Worm (Caenorhabditis elegans) whole organism, L3 larva: Measurements from ENCODE around the gene rad-23.

Experiments
- R02D3.7 ChIP-seq: fragments of 150-350 bp; optimal IDR thresholded peaks from 2 replicates; lab custom pipeline; 2014; ENCODE audit warnings: missing biosample characterization, missing genetic modification characterization
- aly-2 ChIP-seq: fragments of 150-350 bp; optimal IDR thresholded peaks from 2 replicates; lab custom pipeline; 2014; ENCODE audit warnings: missing biosample characterization, missing genetic modification characterization
- ama-1 ChIP-seq: fragments of 150-350 bp; optimal IDR thresholded peaks from 2 replicates; lab custom pipeline; 2018
- ceh-16 ChIP-seq: sonication (generic microtip); optimal IDR thresholded peaks from 2 replicates; lab custom pipeline; 2017; ENCODE audit warnings: missing biosample characterization, missing genetic modification characterization
- ceh-28 ChIP-seq: fragments of 150-350 bp; optimal IDR thresholded peaks from 2 replicates; lab custom pipeline; 2014; ENCODE audit warnings: missing biosample characterization, missing genetic modification reagents, missing genetic modification characterization
- ceh-82 ChIP-seq: fragments of 150-350 bp; optimal IDR thresholded peaks from 2 replicates; lab custom pipeline; 2014; ENCODE audit warnings: missing biosample characterization, missing genetic modification characterization
- egl-27 ChIP-seq: sonication (generic microtip); optimal IDR thresholded peaks from 4 replicates; lab custom pipeline; 2017; ENCODE audit warnings: missing biosample characterization, missing genetic modification reagents, missing genetic modification characterization
- egl-5 ChIP-seq: fragments of 150-350 bp; optimal IDR thresholded peaks from 2 replicates; lab custom pipeline; 2017; ENCODE audit warnings: missing biosample characterization, missing genetic modification reagents, missing genetic modification characterization, inconsistent platforms
- elt-2 ChIP-seq: sonication (generic microtip); optimal IDR thresholded peaks from 2 replicates; lab custom pipeline; 2016; ENCODE audit warnings: missing genetic modification reagents, mild to moderate bottlenecking, missing genetic modification characterization, missing compliant biosample characterization
- fkh-10 ChIP-seq: sonication (generic microtip); optimal IDR thresholded peaks from 2 replicates; lab custom pipeline; 2017; ENCODE audit warnings: missing biosample characterization, missing genetic modification reagents, missing genetic modification characterization
- fkh-2 ChIP-seq: fragments of 150-350 bp; optimal IDR thresholded peaks from 2 replicates; lab custom pipeline; 2014; ENCODE audit warnings: missing biosample characterization, missing genetic modification reagents, missing genetic modification characterization
- hmg-11 ChIP-seq: sonication (generic microtip); optimal IDR thresholded peaks from 2 replicates; lab custom pipeline; 2016; ENCODE audit warnings: missing genetic modification characterization, missing compliant biosample characterization
- jun-1 ChIP-seq: fragments of 150-350 bp; optimal IDR thresholded peaks from 2 replicates; lab custom pipeline; 2014; ENCODE audit warnings: missing biosample characterization, missing genetic modification reagents, missing genetic modification characterization
- lin-15B ChIP-seq: fragments of 150-350 bp; optimal IDR thresholded peaks from 2 replicates; lab custom pipeline; 2014; ENCODE audit warnings: missing biosample characterization, missing genetic modification characterization
- lin-39 ChIP-seq: fragments of 150-350 bp; optimal IDR thresholded peaks from 2 replicates; lab custom pipeline; 2018; ENCODE audit warnings: missing biosample characterization, missing genetic modification reagents, missing genetic modification characterization
- lsy-12 ChIP-seq: sonication (generic microtip); optimal IDR thresholded peaks from 2 replicates; lab custom pipeline; 2016; ENCODE audit warnings: mild to moderate bottlenecking, missing genetic modification characterization, missing compliant biosample characterization
- mdl-1 ChIP-seq: fragments of 150-350 bp; optimal IDR thresholded peaks from 2 replicates; lab custom pipeline; 2014; ENCODE audit warnings: missing biosample characterization, missing genetic modification characterization
- mml-1 ChIP-seq: fragments of 150-350 bp; sonication (generic microtip); optimal IDR thresholded peaks from 3 replicates; lab custom pipeline; 2014; ENCODE audit warnings: missing biosample characterization, missing genetic modification characterization
- nfya-1 ChIP-seq: sonication (generic microtip); optimal IDR thresholded peaks from 2 replicates; lab custom pipeline; 2017; ENCODE audit warnings: missing genetic modification characterization, mild to moderate bottlenecking, missing compliant biosample characterization, antibody characterized with exemption, moderate library complexity; ENCODE audit not compliant: insufficient read depth
- nhr-11 ChIP-seq: fragments of 150-350 bp; optimal IDR thresholded peaks from 2 replicates; lab custom pipeline; 2014; ENCODE audit warnings: missing biosample characterization, missing genetic modification characterization
- nhr-23 ChIP-seq: fragments of 150-350 bp; optimal IDR thresholded peaks from 2 replicates; lab custom pipeline; 2014; ENCODE audit warnings: missing biosample characterization, missing genetic modification reagents, missing genetic modification characterization
- nhr-237 ChIP-seq: fragments of 150-350 bp; optimal IDR thresholded peaks from 2 replicates; lab custom pipeline; 2014; ENCODE audit warnings: missing biosample characterization, missing genetic modification characterization
- nhr-25 ChIP-seq: sonication (generic microtip); optimal IDR thresholded peaks from 2 replicates; lab custom pipeline; 2017; ENCODE audit warnings: missing biosample characterization, missing genetic modification characterization
- nhr-43 ChIP-seq: sonication (generic microtip); optimal IDR thresholded peaks from 2 replicates; lab custom pipeline; 2016; ENCODE audit warnings: mild to moderate bottlenecking, missing genetic modification characterization, missing compliant biosample characterization; ENCODE audit not compliant: poor library complexity, severe bottlenecking
- nhr-67 ChIP-seq: fragments of 150-350 bp; optimal IDR thresholded peaks from 2 replicates; lab custom pipeline; 2014; ENCODE audit warnings: missing biosample characterization, missing genetic modification characterization
- nhr-77 ChIP-seq: fragments of 150-350 bp; optimal IDR thresholded peaks from 2 replicates; lab custom pipeline; 2014; ENCODE audit warnings: missing biosample characterization, missing genetic modification characterization
- pha-4 ChIP-seq: fragments of 150-350 bp; optimal IDR thresholded peaks from 2 replicates; lab custom pipeline; 2014; ENCODE audit warnings: missing biosample characterization, missing genetic modification reagents, missing genetic modification characterization
- sea-2 ChIP-seq: fragments of 150-350 bp; sonication (generic microtip); optimal IDR thresholded peaks from 4 replicates; lab custom pipeline; 2014; ENCODE audit warnings: missing biosample characterization, missing genetic modification reagents, missing genetic modification characterization
- skn-1 ChIP-seq: fragments of 150-350 bp; optimal IDR thresholded peaks from 2 replicates; lab custom pipeline; 2014; ENCODE audit warnings: missing biosample characterization, missing genetic modification characterization
- unc-39 ChIP-seq: sonication (generic microtip); optimal IDR thresholded peaks from 4 replicates; lab custom pipeline; 2017; ENCODE audit warnings: missing biosample characterization, missing genetic modification characterization
- unc-62 ChIP-seq: fragments of 150-350 bp; sonication (generic microtip); optimal IDR thresholded peaks from 4 replicates; lab custom pipeline; 2014; ENCODE audit warnings: missing biosample characterization, missing genetic modification reagents, missing genetic modification characterization
- ztf-11 ChIP-seq: fragments of 150-350 bp; optimal IDR thresholded peaks from 2 replicates; lab custom pipeline; 2014; ENCODE audit warnings: missing biosample characterization, missing genetic modification characterization

The rad-23 gene

ce11 chrII:11619171-11619570 is 33.4 kb downstream of the rad-23 start (continued):
- TF ChIP-seq nhr-43 (peak; percentile 89), ztf-11 (tag; lab: Kevin White, UChicago) (no peak), fkh-2 (tag; lab: Kevin White, UChicago) (no peak), elt-2 (tag; lab: Kevin White, UChicago) (peak; percentile 95), nhr-23 (peak; percentile 72), nhr-11 (no peak)

ce11 chrII:11617715-11618114 is 34.8 kb downstream of the rad-23 start:
- TF ChIP-seq lsy-12 (tag; lab: Kevin White, UChicago) (no peak), pha-4 (tag; lab: Kevin White, UChicago) (peak; percentile 67), nhr-25 (tag; lab: Kevin White, UChicago) (peak; percentile 94), nfya-1 (tag; lab: Kevin White, UChicago) (peak; percentile 35), jun-1 (no peak), egl-27 (tag; lab: Kevin White, UChicago) (peak; percentile 25), nhr-43 (no peak), lin-15B (tag; lab: Kevin White, UChicago) (no peak), ceh-16 (tag; lab: Kevin White, UChicago) (no peak), egl-5 (tag; lab: Kevin White, UChicago) (no peak), nhr-23 (peak; percentile 38), R02D3.7 (tag; lab: Kevin White, UChicago) (peak; percentile 16), ceh-82 (tag; lab: Kevin White, UChicago) (no peak), aly-2 (no peak), lin-39 (tag; lab: Kevin White, UChicago) (no peak), ztf-11 (tag; lab: Kevin White, UChicago) (no peak), sea-2 (no peak), nhr-67 (tag; lab: Kevin White, UChicago) (no peak), unc-39 (tag; lab: Kevin White, UChicago) (no peak), hmg-11 (tag; lab: Kevin White, UChicago) (no peak), mdl-1 (tag; lab: Kevin White, UChicago) (no peak), mml-1 (tag; lab: Kevin White, UChicago) (no peak), ama-1 (lab: Kevin White, UChicago) (peak; percentile 72), nhr-237 (tag; lab: Kevin White, UChicago) (no peak), nhr-11 (no peak), unc-62 (no peak)

DNA sequence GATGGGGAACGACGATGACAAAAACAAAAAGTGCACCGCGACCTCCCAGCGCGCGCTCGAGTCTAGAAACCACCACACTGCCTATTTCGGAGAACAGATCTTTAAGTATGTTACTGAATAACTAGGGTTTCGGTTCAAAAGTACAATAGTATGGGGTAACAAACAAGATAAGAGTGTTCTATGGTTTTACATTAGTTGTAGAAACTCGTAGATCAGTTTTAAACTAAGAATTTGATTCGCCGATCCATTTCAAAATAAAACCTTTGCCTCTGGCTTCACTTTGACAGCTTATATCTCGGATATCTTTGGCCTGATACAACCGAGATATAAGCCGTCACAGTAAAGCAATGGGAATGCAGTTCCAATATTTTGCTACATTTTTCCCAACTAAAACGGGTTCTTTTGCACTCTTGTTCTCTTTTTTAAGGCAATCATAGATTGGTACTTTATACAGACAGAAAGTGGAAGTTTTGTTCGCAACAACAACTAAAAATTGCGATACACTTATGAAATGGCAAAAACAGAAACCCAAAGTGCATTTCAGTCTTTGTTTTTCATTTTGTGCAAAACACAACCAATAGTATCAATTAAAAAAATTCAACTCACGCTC is 36.1 kb downstream of the rad-23 start:
- peak; percentile 88 for TF ChIP-seq nhr-23
- TF ChIP-seq nhr-43, result no peak
- TF ChIP-seq, all 47 proteins: peak for 1

DNA sequence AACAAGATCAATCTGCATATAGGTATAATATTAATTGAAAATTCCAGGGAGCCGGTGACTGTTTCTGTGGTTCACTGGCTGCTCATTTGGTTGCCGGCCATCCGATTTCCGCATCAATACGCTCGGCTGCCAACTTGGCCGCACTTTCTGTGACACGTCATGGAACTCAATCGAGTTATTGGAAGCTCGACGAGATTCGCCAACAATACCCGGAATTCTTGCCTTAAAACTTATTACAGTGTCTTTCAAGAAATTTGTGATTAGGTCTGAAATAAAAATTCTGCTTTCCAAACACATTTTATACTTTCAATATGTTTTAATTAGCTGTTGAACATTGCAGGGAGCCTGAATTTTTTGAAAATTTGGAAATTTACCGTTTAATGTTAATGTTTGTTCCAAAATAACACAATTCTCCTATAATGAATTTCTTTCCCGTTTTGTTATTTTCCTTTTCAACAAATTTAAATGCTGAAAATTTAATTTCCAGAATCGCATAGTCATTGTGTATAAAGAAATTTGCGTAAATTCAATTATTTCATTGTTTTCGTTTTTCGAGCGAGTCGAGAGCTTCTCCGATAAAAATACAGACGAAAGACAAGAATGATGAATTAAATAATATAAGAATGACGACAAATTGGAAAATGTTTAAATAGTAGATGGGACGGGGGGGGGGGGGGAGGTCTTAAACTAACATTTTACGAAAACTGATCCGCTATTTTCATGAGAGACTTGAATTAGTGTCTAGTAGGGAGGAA is 38.2 kb downstream of the rad-23 start:
- TF ChIP-seq ceh-28 (tag; lab: Kevin White, UChicago), result peak; percentile 58
- peak; percentile 71 for TF ChIP-seq nhr-23
- peak; percentile 88 for TF ChIP-seq aly-2
- TF ChIP-seq nhr-77 (tag; lab: Kevin White, UChicago), result no peak
- no peak for TF ChIP-seq skn-1 (tag; lab: Kevin White, UChicago)
- TF ChIP-seq fkh-10 (GFP tag; lab: Kevin White, UChicago), result no peak
- TF ChIP-seq ama-1 (lab: Kevin White, UChicago), result peak; percentile 47

DNA sequence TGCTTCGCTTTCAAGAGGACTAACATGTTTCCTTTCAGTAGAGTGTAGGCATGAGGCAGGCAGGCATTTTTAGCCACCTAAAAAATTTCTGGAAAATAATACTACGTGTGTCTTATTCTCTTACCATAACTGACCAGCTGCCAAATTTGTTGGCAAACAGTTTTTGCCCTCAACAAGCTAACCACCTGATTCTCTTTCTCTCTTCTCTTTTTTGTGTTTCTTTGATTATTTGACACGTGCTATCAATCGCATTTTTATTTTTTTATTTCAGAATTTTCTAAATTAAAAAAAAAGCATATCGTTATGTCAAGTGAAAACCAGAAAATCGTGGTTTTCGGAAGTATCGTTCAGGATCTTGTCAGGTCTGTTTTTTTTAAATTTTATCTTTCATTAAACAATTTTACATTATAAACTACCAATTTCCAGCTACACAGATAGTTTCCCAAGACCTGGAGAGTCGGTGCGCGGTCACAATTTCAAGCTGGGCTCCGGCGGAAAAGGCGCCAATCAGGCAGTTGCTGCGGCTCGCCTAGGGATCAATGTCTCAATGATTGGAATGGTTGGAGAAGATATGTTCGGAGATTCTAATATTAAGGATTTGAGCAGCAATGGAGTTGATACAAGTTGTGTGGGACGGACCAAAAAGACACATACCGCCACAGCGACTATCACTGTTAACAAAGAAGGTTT is 40.4 kb downstream of the rad-23 start, which contains the start of gene F07A11.5:
F07A11.5 (plus strand) TSS at position 267 of the 690 bp plus-strand sequence.
- peak; percentile 9 for TF ChIP-seq pha-4 (tag; lab: Kevin White, UChicago)
- no peak for TF ChIP-seq elt-2 (tag; lab: Kevin White, UChicago)
